Worm (Caenorhabditis elegans): ENCODE measurements around the gene F44B9.9.

DNA sequence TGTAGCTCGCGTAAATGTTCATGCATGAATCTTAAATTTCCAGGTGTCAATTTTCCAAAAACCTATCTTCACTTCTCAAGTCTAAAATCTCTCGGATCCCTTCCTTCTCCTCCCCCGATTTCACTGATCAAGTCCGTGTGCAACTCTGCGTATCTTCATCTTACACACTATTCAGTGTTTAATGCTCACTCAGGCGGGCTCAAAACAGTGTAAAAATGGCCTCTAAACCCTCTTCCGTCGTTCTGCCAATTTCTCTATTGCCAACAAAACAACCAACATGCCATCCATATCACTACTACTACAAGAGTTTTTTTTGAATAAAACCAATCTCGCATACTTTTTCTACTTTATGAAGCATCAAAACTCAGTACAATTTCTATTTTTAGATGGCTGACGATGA lies 8.8 kb downstream of the F44B9.9 start, which contains the start of gene F44B9.2:
- no peak for TF ChIP-seq tab-1 (GFP tag; IDR thresholded peaks at IDR 0.05)
- no peak for TF ChIP-seq ref-1 (GFP tag; conservative IDR thresholded peaks at IDR 0.05)
- no peak for TF ChIP-seq T22C8.4 (GFP tag; IDR thresholded peaks at IDR 0.05)
- TF ChIP-seq klf-2 (GFP tag; conservative IDR thresholded peaks at IDR 0.05) = no peak
- no peak for TF ChIP-seq flt-1 (GFP tag; IDR thresholded peaks at IDR 0.05)
- TF ChIP-seq ztf-29 (GFP tag; IDR thresholded peaks at IDR 0.05) = no peak
- no peak for TF ChIP-seq ztf-23 (GFP tag; IDR thresholded peaks at IDR 0.05)
- no peak for TF ChIP-seq cog-1 (tag; optimal IDR thresholded peaks at IDR 0.05)
- TF ChIP-seq med-1 (GFP tag; optimal IDR thresholded peaks at IDR 0.05; ENCODE audit: insufficient read depth) = no peak

Data from whole organism, midembryonic.